Fruit fly (Drosophila melanogaster): ENCODE measurements around the gene Tm2.
A peak's percentile ranks its signal among the peaks of the same experiment; 100 is the strongest.

Gene Tm2

dm6 chr3R:15282326-15282725 lies 27.7 kb upstream of the Tm2 start (continued):
- TF ChIP-seq CG11695 (GFP tag; IDR thresholded peaks at IDR 0.05) = no peak
- TF ChIP-seq eve (GFP tag; optimal IDR thresholded peaks at IDR 0.05) = no peak
- TF ChIP-seq Med (GFP tag) = peak; percentile 23
- TF ChIP-seq exex (tag; optimal IDR thresholded peaks at IDR 0.05) = no peak

- TF ChIP-seq C15 (GFP tag; IDR thresholded peaks at IDR 0.05) = 0 out of 3 replicates have a peak, but pooled peaks have one; percentile 19
- no peak for TF ChIP-seq NFAT (GFP tag; IDR thresholded peaks at IDR 0.05)
- 0 out of 3 replicates have a peak, but pooled peaks have one; percentile 22 for TF ChIP-seq Dbx (GFP tag; IDR thresholded peaks at IDR 0.05)
- no peak for TF ChIP-seq gcm2 (GFP tag; optimal IDR thresholded peaks at IDR 0.05)
Observed at dm6 chr3R:15282982-15283809, 26.8 kb upstream of the Tm2 start.

dm6 chr3R:15286024-15286692 lies 23.8 kb upstream of the Tm2 start:
- TF ChIP-seq croc (GFP tag; conservative IDR thresholded peaks at IDR 0.05) (no peak), H2.0 (GFP tag; IDR thresholded peaks at IDR 0.05) (no peak), eve (GFP tag; optimal IDR thresholded peaks at IDR 0.05) (peak in 1 of 2 experiments; percentile 64), CG8944 (GFP tag; optimal IDR thresholded peaks at IDR 0.05) (peak; percentile 3), luna (GFP tag; optimal IDR thresholded peaks at IDR 0.05) (no peak), E2f2 (GFP tag; IDR thresholded peaks at IDR 0.05) (no peak), Bteb2 (GFP tag; optimal IDR thresholded peaks at IDR 0.05) (no peak), Mad (GFP tag; optimal IDR thresholded peaks at IDR 0.05) (no peak), CG3995 (GFP tag; optimal IDR thresholded peaks at IDR 0.05) (no peak), CG18599 (GFP tag; optimal IDR thresholded peaks at IDR 0.05) (no peak), CG6683 (GFP tag; optimal IDR thresholded peaks at IDR 0.05) (no peak), CG8290 (GFP tag; optimal IDR thresholded peaks at IDR 0.05) (no peak), CG8290 (tag; optimal IDR thresholded peaks at IDR 0.05) (peak in 1 of 2 experiments; percentile 29), Lim3 (GFP tag; IDR thresholded peaks at IDR 0.05) (no peak), cg (GFP tag; optimal IDR thresholded peaks at IDR 0.05) (no peak), Nf-YC (tag; optimal IDR thresholded peaks at IDR 0.05) (no peak), CG13123 (GFP tag; optimal IDR thresholded peaks at IDR 0.05) (no peak), CG17829 (tag; optimal IDR thresholded peaks at IDR 0.05) (peak; percentile 24), CG12299 (tag; optimal IDR thresholded peaks at IDR 0.05) (no peak), CG30403 (GFP tag; optimal IDR thresholded peaks at IDR 0.05) (no peak), trh (GFP tag; optimal IDR thresholded peaks at IDR 0.05) (no peak), Kr (GFP tag; optimal IDR thresholded peaks at IDR 0.05) (no peak), corto (GFP tag; optimal IDR thresholded peaks at IDR 0.05) (no peak), CG4282 (GFP tag; optimal IDR thresholded peaks at IDR 0.05) (peak; percentile 47), NFAT (GFP tag; IDR thresholded peaks at IDR 0.05) (no peak), CoRest (tag; optimal IDR thresholded peaks at IDR 0.05) (peak; percentile 15), lbe (GFP tag; optimal IDR thresholded peaks at IDR 0.05) (no peak), CG4404 (GFP tag; IDR thresholded peaks at IDR 0.05) (no peak), CG14860 (GFP tag; IDR thresholded peaks at IDR 0.05; ENCODE audit: partially characterized antibody) (no peak), Optix (GFP tag; IDR thresholded peaks at IDR 0.05) (no peak), CG42726 (GFP tag; IDR thresholded peaks at IDR 0.05; ENCODE audit: partially characterized antibody) (no peak), NfI (GFP tag; optimal IDR thresholded peaks at IDR 0.05) (no peak), CG3847 (GFP tag; IDR thresholded peaks at IDR 0.05) (no peak), Nf-YA (GFP tag; IDR thresholded peaks at IDR 0.05) (no peak), al (GFP tag; IDR thresholded peaks at IDR 0.05) (no peak), CG4820 (GFP tag; optimal IDR thresholded peaks at IDR 0.05) (no peak), Sry-β (GFP tag; optimal IDR thresholded peaks at IDR 0.05) (no peak), CG15269 (tag; optimal IDR thresholded peaks at IDR 0.05) (no peak), h (optimal IDR thresholded peaks at IDR 0.05) (no peak), chn (GFP tag; optimal IDR thresholded peaks at IDR 0.05) (no peak)
